Worm (Caenorhabditis elegans) whole organism, midembryonic: ENCODE measurements around the gene T19D12.5.

Source experiments
- T22C8.4 ChIP-seq: fragments of 200-800 bp; sonication (Bioruptor generic); IDR thresholded peaks from 2 replicates; pipeline ENCODE4 v1.3.6; 2022; ENCODE audit warnings: missing genetic modification characterization, missing compliant biosample characterization
- cog-1 ChIP-seq: sonication (generic microtip); optimal IDR thresholded peaks from 2 replicates; lab custom pipeline; 2016; ENCODE audit warnings: missing genetic modification characterization, missing compliant biosample characterization
- flt-1 ChIP-seq: fragments of 200-800 bp; sonication (Bioruptor generic); IDR thresholded peaks from 2 replicates; pipeline ENCODE4 v1.3.6; 2022; ENCODE audit warnings: missing genetic modification characterization, missing compliant biosample characterization
- klf-2 ChIP-seq: fragments of 200-800 bp; sonication (Bioruptor generic); conservative IDR thresholded peaks from 2 replicates; pipeline ENCODE4 v1.3.6; 2022; ENCODE audit warnings: missing genetic modification reagents, missing genetic modification characterization, missing compliant biosample characterization
- med-1 ChIP-seq: sonication (generic microtip); optimal IDR thresholded peaks from 2 replicates; lab custom pipeline; 2017; ENCODE audit warnings: missing genetic modification characterization, mild to moderate bottlenecking, missing compliant biosample characterization, antibody characterized with exemption, missing genetic modification reagents; ENCODE audit not compliant: insufficient read depth
- ref-1 ChIP-seq: fragments of 200-800 bp; sonication (Bioruptor generic); conservative IDR thresholded peaks from 2 replicates; pipeline ENCODE4 v1.3.6; 2022; ENCODE audit warnings: missing genetic modification reagents, missing genetic modification characterization, missing compliant biosample characterization
- tab-1 ChIP-seq: fragments of 200-800 bp; sonication (Bioruptor generic); IDR thresholded peaks from 2 replicates; pipeline ENCODE4 v1.3.6; 2022; ENCODE audit warnings: missing genetic modification characterization, missing compliant biosample characterization
- ztf-23 ChIP-seq: fragments of 200-800 bp; sonication (Bioruptor generic); IDR thresholded peaks from 2 replicates; pipeline ENCODE4 v1.3.6; 2022; ENCODE audit warnings: missing genetic modification reagents, missing genetic modification characterization, missing compliant biosample characterization
- ztf-29 ChIP-seq: fragments of 200-800 bp; sonication (Bioruptor generic); IDR thresholded peaks from 2 replicates; pipeline ENCODE4 v1.3.6; 2022; ENCODE audit warnings: missing genetic modification reagents, missing genetic modification characterization, missing compliant biosample characterization

T19D12.5 gene

ce11 chrII:6636136-6636535 is at the start of gene T19D12.5:
TSS of gene T19D12.5 (minus strand) at chrII:6636236.
- no peak for TF ChIP-seq klf-2 (GFP tag; lab: Robert Waterston, UW)
- no peak for TF ChIP-seq ref-1 (GFP tag; lab: Robert Waterston, UW)
- TF ChIP-seq T22C8.4 (GFP tag; lab: Robert Waterston, UW) = no peak

- TF ChIP-seq ztf-23 (GFP tag; lab: Robert Waterston, UW) (no peak), ref-1 (GFP tag; lab: Robert Waterston, UW) (no peak), ztf-29 (no peak), tab-1 (GFP tag; lab: Robert Waterston, UW) (no peak), T22C8.4 (GFP tag; lab: Robert Waterston, UW) (no peak), flt-1 (GFP tag; lab: Robert Waterston, UW) (no peak), klf-2 (GFP tag; lab: Robert Waterston, UW) (no peak), cog-1 (no peak), med-1 (GFP tag; lab: Kevin White, UChicago) (no peak)
Measured at ce11 chrII:6683663-6684285, 47.7 kb upstream of the T19D12.5 start, which contains the start of gene gyf-1. TSS of gene gyf-1 (plus strand) at chrII:6684235.

- TF ChIP-seq flt-1 (GFP tag; lab: Robert Waterston, UW) = no peak
- TF ChIP-seq ref-1 (GFP tag; lab: Robert Waterston, UW) = no peak
- TF ChIP-seq med-1 (GFP tag; lab: Kevin White, UChicago) = no peak
Measured at ce11 chrII:6682918-6683317, 46.9 kb upstream of the T19D12.5 start.

- TF ChIP-seq flt-1 (GFP tag; lab: Robert Waterston, UW) (no peak), ztf-29 (no peak), klf-2 (GFP tag; lab: Robert Waterston, UW) (no peak), med-1 (GFP tag; lab: Kevin White, UChicago) (no peak), cog-1 (no peak), ref-1 (GFP tag; lab: Robert Waterston, UW) (no peak), ztf-23 (GFP tag; lab: Robert Waterston, UW) (no peak), T22C8.4 (GFP tag; lab: Robert Waterston, UW) (no peak), tab-1 (GFP tag; lab: Robert Waterston, UW) (no peak)
Measured at ce11 chrII:6681478-6681877, 45.4 kb upstream of the T19D12.5 start.

- TF ChIP-seq ztf-23 (GFP tag; lab: Robert Waterston, UW) (no peak), cog-1 (no peak), ztf-29 (no peak)
Measured at ce11 chrII:6679724-6680123, 43.7 kb upstream of the T19D12.5 start, which contains the start of gene ift-74. TSS of gene ift-74 (plus strand) at chrII:6680024.

ce11 chrII:6673894-6674293 is 37.9 kb upstream of the T19D12.5 start, which contains the start of gene H43E16.1:
TSS of gene H43E16.1 (plus strand) at chrII:6674268.
- no peak for TF ChIP-seq med-1 (GFP tag; lab: Kevin White, UChicago)

ce11 chrII:6668496-6668895 is 32.5 kb upstream of the T19D12.5 start:
- TF ChIP-seq ztf-23 (GFP tag; lab: Robert Waterston, UW) (no peak), ref-1 (GFP tag; lab: Robert Waterston, UW) (no peak), cog-1 (no peak), flt-1 (GFP tag; lab: Robert Waterston, UW) (no peak), klf-2 (GFP tag; lab: Robert Waterston, UW) (no peak), T22C8.4 (GFP tag; lab: Robert Waterston, UW) (no peak), ztf-29 (no peak), tab-1 (GFP tag; lab: Robert Waterston, UW) (no peak)

ce11 chrII:6667534-6667933 is 31.5 kb upstream of the T19D12.5 start:
- TF ChIP-seq ztf-23 (GFP tag; lab: Robert Waterston, UW) (no peak), cog-1 (no peak), med-1 (GFP tag; lab: Kevin White, UChicago) (no peak), tab-1 (GFP tag; lab: Robert Waterston, UW) (no peak), T22C8.4 (GFP tag; lab: Robert Waterston, UW) (no peak), ref-1 (GFP tag; lab: Robert Waterston, UW) (no peak), flt-1 (GFP tag; lab: Robert Waterston, UW) (no peak), klf-2 (GFP tag; lab: Robert Waterston, UW) (no peak), ztf-29 (no peak)

- TF ChIP-seq med-1 (GFP tag; lab: Kevin White, UChicago) = no peak
- TF ChIP-seq tab-1 (GFP tag; lab: Robert Waterston, UW) = no peak
- TF ChIP-seq cog-1 = no peak
- TF ChIP-seq T22C8.4 (GFP tag; lab: Robert Waterston, UW) = no peak
- no peak for TF ChIP-seq ztf-29
- TF ChIP-seq klf-2 (GFP tag; lab: Robert Waterston, UW) = no peak
- no peak for TF ChIP-seq ztf-23 (GFP tag; lab: Robert Waterston, UW)
- TF ChIP-seq ref-1 (GFP tag; lab: Robert Waterston, UW) = no peak
- TF ChIP-seq flt-1 (GFP tag; lab: Robert Waterston, UW) = no peak
Measured at ce11 chrII:6666598-6666997, 30.6 kb upstream of the T19D12.5 start, which contains the start of gene T19D12.1. TSS of gene T19D12.1 (plus strand) at chrII:6666898.

ce11 chrII:6665908-6666307 is 29.9 kb upstream of the T19D12.5 start:
- no peak for TF ChIP-seq flt-1 (GFP tag; lab: Robert Waterston, UW)
- TF ChIP-seq ztf-29 = no peak
- no peak for TF ChIP-seq ztf-23 (GFP tag; lab: Robert Waterston, UW)
- no peak for TF ChIP-seq tab-1 (GFP tag; lab: Robert Waterston, UW)
- no peak for TF ChIP-seq med-1 (GFP tag; lab: Kevin White, UChicago)
- no peak for TF ChIP-seq T22C8.4 (GFP tag; lab: Robert Waterston, UW)
- no peak for TF ChIP-seq klf-2 (GFP tag; lab: Robert Waterston, UW)
- no peak for TF ChIP-seq ref-1 (GFP tag; lab: Robert Waterston, UW)
- no peak for TF ChIP-seq cog-1
